Worm (Caenorhabditis elegans) whole organism, young adult: ENCODE results near the gene R13A1.3.
A peak's percentile ranks its signal among the peaks of the same experiment; 100 is the strongest.
"Not testable (repeated sequence)": the region's sequence is repeated elsewhere in the genome, so short reads cannot be mapped to it uniquely, and the experiment has no call there.

Source experiments
- B0019.2 ChIP-seq: fragments of 200-800 bp; sonication (Bioruptor generic); conservative IDR thresholded peaks from 2 replicates; pipeline ENCODE4 v1.3.6; 2022; ENCODE audit warnings: missing genetic modification reagents, missing genetic modification characterization, missing compliant biosample characterization
- B0261.1 ChIP-seq: sonication (generic microtip); optimal IDR thresholded peaks from 2 replicates; lab custom pipeline; 2016; ENCODE audit warnings: mild to moderate bottlenecking, missing genetic modification characterization, moderate library complexity, missing compliant biosample characterization
- C06A6.2 ChIP-seq: fragments of 200-800 bp; sonication (Bioruptor generic); conservative IDR thresholded peaks from 2 replicates; pipeline ENCODE4 v1.3.6; 2022; ENCODE audit warnings: missing genetic modification characterization, missing compliant biosample characterization
- D2030.7 ChIP-seq: fragments of 200-800 bp; sonication (Bioruptor generic); IDR thresholded peaks from 2 replicates; pipeline ENCODE4 v1.3.6; 2022; ENCODE audit warnings: missing genetic modification reagents, missing genetic modification characterization, missing compliant biosample characterization
- F39B2.1 ChIP-seq: fragments of 200-800 bp; sonication (Bioruptor generic); IDR thresholded peaks from 2 replicates; pipeline ENCODE4 v1.3.6; 2022; ENCODE audit warnings: missing genetic modification reagents, missing genetic modification characterization, missing compliant biosample characterization
- F57C9.4 ChIP-seq: sonication (generic microtip); optimal IDR thresholded peaks from 2 replicates; lab custom pipeline; 2017; ENCODE audit warnings: mild to moderate bottlenecking, missing genetic modification characterization, missing compliant biosample characterization
- K12H6.12 ChIP-seq: fragments of 200-800 bp; sonication (Bioruptor generic); optimal IDR thresholded peaks from 2 replicates; lab custom pipeline; 2018; ENCODE audit warnings: mild to moderate bottlenecking, missing genetic modification characterization, missing compliant biosample characterization
- T26A5.8 ChIP-seq: sonication (generic microtip); optimal IDR thresholded peaks from 2 replicates; lab custom pipeline; 2016; ENCODE audit warnings: missing genetic modification characterization, missing compliant biosample characterization
- Y53F4B.3 ChIP-seq: fragments of 200-800 bp; sonication (Bioruptor generic); IDR thresholded peaks from 2 replicates; pipeline ENCODE4 v1.3.6; 2022; ENCODE audit warnings: missing genetic modification reagents, missing genetic modification characterization, missing compliant biosample characterization
- bed-1 ChIP-seq: fragments of 200-800 bp; sonication (Bioruptor generic); IDR thresholded peaks from 2 replicates; pipeline ENCODE4 v1.3.6; 2022; ENCODE audit warnings: missing genetic modification reagents, missing genetic modification characterization, missing compliant biosample characterization
- ceh-91 ChIP-seq: fragments of 200-800 bp; sonication (Bioruptor generic); IDR thresholded peaks from 2 replicates; pipeline ENCODE4 v1.3.6; 2022; ENCODE audit warnings: missing genetic modification reagents, missing genetic modification characterization, missing compliant biosample characterization
- egrh-3 ChIP-seq: fragments of 200-800 bp; sonication (Bioruptor generic); IDR thresholded peaks from 2 replicates; pipeline ENCODE4 v1.3.6; 2022; ENCODE audit warnings: missing genetic modification reagents, missing genetic modification characterization, missing compliant biosample characterization
- gei-17 ChIP-seq: fragments of 200-800 bp; sonication (Bioruptor generic); optimal IDR thresholded peaks from 2 replicates; lab custom pipeline; 2018; ENCODE audit warnings: mild to moderate bottlenecking, missing genetic modification characterization, missing compliant biosample characterization
- him-1 ChIP-seq: sonication (generic microtip); optimal IDR thresholded peaks from 2 replicates; lab custom pipeline; 2016; ENCODE audit warnings: missing genotype, missing genetic modification reagents, missing genetic modification characterization, missing compliant biosample characterization
- hmg-1.2 ChIP-seq: fragments of 200-800 bp; sonication (Bioruptor generic); IDR thresholded peaks from 2 replicates; pipeline ENCODE4 v1.3.6; 2022; ENCODE audit warnings: missing genetic modification reagents, missing genetic modification characterization, missing compliant biosample characterization
- lag-1 ChIP-seq: fragments of 200-800 bp; sonication (Bioruptor generic); IDR thresholded peaks from 2 replicates; pipeline ENCODE4 v1.3.6; 2022; ENCODE audit warnings: missing genetic modification reagents, missing genetic modification characterization, missing compliant biosample characterization
- lsl-1 ChIP-seq: fragments of 200-800 bp; sonication (Bioruptor generic); optimal IDR thresholded peaks from 2 replicates; lab custom pipeline; 2018; ENCODE audit warnings: mild to moderate bottlenecking, missing genetic modification characterization, moderate library complexity, missing compliant biosample characterization
- madf-3 ChIP-seq: fragments of 200-800 bp; sonication (Bioruptor generic); IDR thresholded peaks from 2 replicates; pipeline ENCODE4 v1.3.6; 2022; ENCODE audit warnings: missing genetic modification reagents, missing genetic modification characterization, missing compliant biosample characterization
- mel-28 ChIP-seq: sonication (generic microtip); optimal IDR thresholded peaks from 2 replicates; lab custom pipeline; 2016; ENCODE audit warnings: borderline replicate concordance, mild to moderate bottlenecking, missing genetic modification characterization, missing compliant biosample characterization
- mes-4 ChIP-seq: sonication (generic microtip); optimal IDR thresholded peaks from 2 replicates; lab custom pipeline; 2016; ENCODE audit warnings: missing genotype, missing genetic modification characterization, missing compliant biosample characterization
- rcor-1 ChIP-seq: fragments of 200-800 bp; sonication (Bioruptor generic); IDR thresholded peaks from 2 replicates; pipeline ENCODE4 v1.3.6; 2022; ENCODE audit warnings: missing genetic modification reagents, missing genetic modification characterization, missing compliant biosample characterization
- rec-8 ChIP-seq, 2 experiments: sonication (generic microtip); optimal IDR thresholded peaks; 2 replicates each; lab custom pipeline; 2016; ENCODE audit warnings: mild to moderate bottlenecking in 2 of 2, missing genetic modification characterization in 2 of 2, missing genetic modification reagents in 2 of 2, missing genotype in 2 of 2, missing biosample characterization in 1 of 2, missing compliant biosample characterization in 1 of 2, moderate library complexity in 1 of 2
- sea-2 ChIP-seq: fragments of 200-800 bp; sonication (Bioruptor generic); IDR thresholded peaks from 2 replicates; pipeline ENCODE4 v1.3.6; 2022; ENCODE audit warnings: missing genetic modification characterization, missing compliant biosample characterization
- snpc-4 ChIP-seq, 5 experiments: fragments of 150-350 bp in 1 of 5; sonication (generic microtip) in 4 of 5; optimal IDR thresholded peaks; 2 replicates each; lab custom pipeline; 2014 to 2018; ENCODE audit warnings: missing genetic modification characterization in 5 of 5, missing biosample characterization in 3 of 5, antibody characterized with exemption in 2 of 5, mild to moderate bottlenecking in 2 of 5, missing compliant biosample characterization in 2 of 5, missing genotype in 2 of 5, moderate library complexity in 2 of 5, missing genetic modification reagents in 1 of 5
- unc-62 ChIP-seq: fragments of 150-350 bp; optimal IDR thresholded peaks from 2 replicates; lab custom pipeline; 2014; ENCODE audit warnings: missing biosample characterization, missing genetic modification reagents, missing genetic modification characterization
- xnd-1 ChIP-seq: sonication (generic microtip); optimal IDR thresholded peaks from 2 replicates; lab custom pipeline; 2016; ENCODE audit warnings: missing genotype, missing genetic modification reagents, missing genetic modification characterization, missing compliant biosample characterization
- zfh-2 ChIP-seq: fragments of 200-800 bp; sonication (Bioruptor generic); conservative IDR thresholded peaks from 2 replicates; pipeline ENCODE4 v1.3.6; 2022; ENCODE audit warnings: missing genetic modification reagents, missing genetic modification characterization, missing compliant biosample characterization
- ztf-28 ChIP-seq: fragments of 200-800 bp; sonication (Bioruptor generic); IDR thresholded peaks from 2 replicates; pipeline ENCODE4 v1.3.6; 2022; ENCODE audit warnings: missing genetic modification reagents, missing genetic modification characterization, missing compliant biosample characterization
- ztf-3 ChIP-seq: fragments of 200-800 bp; sonication (Bioruptor generic); optimal IDR thresholded peaks from 2 replicates; lab custom pipeline; 2018; ENCODE audit warnings: mild to moderate bottlenecking, missing genetic modification characterization, missing compliant biosample characterization
- ztf-6 ChIP-seq: fragments of 200-800 bp; sonication (Bioruptor generic); IDR thresholded peaks from 2 replicates; pipeline ENCODE4 v1.3.6; 2022; ENCODE audit warnings: missing genetic modification reagents, missing genetic modification characterization, missing compliant biosample characterization

R13A1.3 gene

ce11 chrIV:7240564-7240963, 36.8 kb downstream of the R13A1.3 start (continued):
- TF ChIP-seq T26A5.8 (tag; lab: Kevin White, UChicago) (no peak), K12H6.12 (tag; lab: Kevin White, UChicago) (no peak), snpc-4 (GFP tag; optimal IDR thresholded peaks at IDR 0.05; lab: Kevin White, UChicago) (no peak), snpc-4 (tag; optimal IDR thresholded peaks at IDR 0.05; lab: Kevin White, UChicago) (peak in 1 of 4 experiments; percentile 29)

- TF ChIP-seq mes-4 (tag; lab: Kevin White, UChicago): no peak
- no peak for TF ChIP-seq B0261.1 (tag; lab: Kevin White, UChicago)
- no peak for TF ChIP-seq mel-28 (tag; lab: Kevin White, UChicago)
- no peak for TF ChIP-seq hmg-1.2 (GFP tag; lab: Robert Waterston, UW)
- no peak for TF ChIP-seq rec-8 (tag; optimal IDR thresholded peaks at IDR 0.05; lab: Kevin White, UChicago)
These were observed 38.5 kb downstream of the R13A1.3 start, which contains the start of gene gstk-2 for ce11 chrIV:7242220-7242789. Gene gstk-2 (minus strand): TSS chrIV:7242270.

ce11 chrIV:7243913-7244312, 40.1 kb downstream of the R13A1.3 start, which contains the start of gene afmd-1:
Gene afmd-1 (plus strand): TSS chrIV:7244228.
- TF ChIP-seq bed-1 (no peak), him-1 (tag; lab: Kevin White, UChicago) (no peak), lsl-1 (GFP tag; lab: Kevin White, UChicago) (no peak), madf-3 (no peak)

ce11 chrIV:7245592-7245991, 41.8 kb downstream of the R13A1.3 start:
- TF ChIP-seq egrh-3 (GFP tag; lab: Robert Waterston, UW) (peak; percentile 44; the same call in 1 of the 2 replicates), zfh-2 (GFP tag; lab: Robert Waterston, UW) (peak; percentile 76), xnd-1 (tag; lab: Kevin White, UChicago) (no peak)

ce11 chrIV:7246553-7246952, 42.8 kb downstream of the R13A1.3 start, which contains the start of gene col-114:
Gene col-114 (minus strand): TSS chrIV:7246653.
- TF ChIP-seq Y53F4B.3 (GFP tag; lab: Robert Waterston, UW) (no peak), F39B2.1 (GFP tag; lab: Robert Waterston, UW) (no peak), unc-62 (no peak), F57C9.4 (tag; lab: Kevin White, UChicago) (no peak), C06A6.2 (GFP tag; lab: Robert Waterston, UW) (no peak), gei-17 (GFP tag; lab: Kevin White, UChicago) (no peak), B0019.2 (GFP tag; lab: Robert Waterston, UW) (no peak), ceh-91 (no peak), ztf-6 (no peak), sea-2 (GFP tag; lab: Robert Waterston, UW) (no peak), rcor-1 (no peak), lag-1 (GFP tag; lab: Robert Waterston, UW) (no peak)
- TF ChIP-seq, all 124 proteins: peak for 0

- TF ChIP-seq ztf-3; D2030.7; ztf-28 (GFP tag; lab: Robert Waterston, UW): not testable (repeated sequence)
- TF ChIP-seq, all 124 proteins: peak for 0; not testable (repeated sequence) for 124
These were observed 43.4 kb downstream of the R13A1.3 start, which contains the start of gene D2024.1 for ce11 chrIV:7247243-7247642. Gene D2024.1 (plus strand): TSS chrIV:7247543.
